Worm (Caenorhabditis elegans) whole organism, L1 larva: ENCODE results near the gene F41D9.2.

Experiments
- aly-2 ChIP-seq: fragments of 150-350 bp; optimal IDR thresholded peaks from 2 replicates; lab custom pipeline; 2014; ENCODE audit warnings: missing biosample characterization, missing genetic modification characterization
- ceh-82 ChIP-seq, 3 experiments: fragments of 150-350 bp in 1 of 3; sonication (generic microtip) in 2 of 3; optimal IDR thresholded peaks; 2 replicates each; lab custom pipeline; 2014 to 2017; ENCODE audit warnings: missing biosample characterization in 3 of 3, missing genetic modification characterization in 3 of 3
- dsc-1 ChIP-seq: sonication (generic microtip); optimal IDR thresholded peaks from 2 replicates; lab custom pipeline; 2016; ENCODE audit warnings: mild to moderate bottlenecking, missing genetic modification characterization, missing compliant biosample characterization
- egl-27 ChIP-seq, 2 experiments: fragments of 150-350 bp in 1 of 2; sonication (generic microtip); optimal IDR thresholded peaks; 3 replicates each; lab custom pipeline; 2017 to 2018; ENCODE audit warnings: missing biosample characterization in 2 of 2, missing genetic modification characterization in 2 of 2, missing genetic modification reagents in 2 of 2
- mdl-1 ChIP-seq, 2 experiments: fragments of 150-350 bp; optimal IDR thresholded peaks; 2 replicates each; lab custom pipeline; 2014 to 2017; ENCODE audit warnings: missing biosample characterization in 2 of 2, missing genetic modification characterization in 2 of 2, inconsistent platforms in 1 of 2
- mep-1 ChIP-seq: fragments of 150-350 bp; optimal IDR thresholded peaks from 2 replicates; lab custom pipeline; 2014; ENCODE audit warnings: missing biosample characterization, missing genetic modification characterization
- nhr-28 ChIP-seq: fragments of 150-350 bp; optimal IDR thresholded peaks from 2 replicates; lab custom pipeline; 2014; ENCODE audit warnings: missing biosample characterization, missing genetic modification characterization
- pag-3 ChIP-seq: sonication (generic microtip); optimal IDR thresholded peaks from 2 replicates; lab custom pipeline; 2017; ENCODE audit warnings: missing genetic modification characterization, mild to moderate bottlenecking, missing compliant biosample characterization, antibody characterized with exemption, borderline replicate concordance; ENCODE audit not compliant: insufficient read depth
- pax-3 ChIP-seq: fragments of 200-800 bp; sonication (Bioruptor generic); optimal IDR thresholded peaks from 2 replicates; lab custom pipeline; 2018; ENCODE audit warnings: mild to moderate bottlenecking, missing genetic modification characterization, moderate library complexity, missing compliant biosample characterization
- sox-4 ChIP-seq: sonication (generic microtip); optimal IDR thresholded peaks from 2 replicates; lab custom pipeline; 2016; ENCODE audit warnings: missing genetic modification characterization, missing compliant biosample characterization

- TF ChIP-seq aly-2 (tag; lab: Kevin White, UChicago) (no peak), sox-4 (tag; lab: Kevin White, UChicago) (no peak), pax-3 (tag; lab: Kevin White, UChicago) (no peak), dsc-1 (tag; lab: Kevin White, UChicago) (peak; percentile 17), egl-27 (tag; optimal IDR thresholded peaks at IDR 0.05; lab: Kevin White, UChicago) (no peak), pag-3 (tag; lab: Kevin White, UChicago) (no peak), nhr-28 (no peak), ceh-82 (tag; optimal IDR thresholded peaks at IDR 0.05; lab: Kevin White, UChicago) (peak in 2 of 3 experiments; percentile 26 to 70), mdl-1 (tag; optimal IDR thresholded peaks at IDR 0.05; lab: Kevin White, UChicago) (peak in 1 of 2 experiments; percentile 44), mep-1 (peak; percentile 63)
These were observed 37.3 kb upstream of the F41D9.2 start, which contains the start of gene tag-123 for ce11 chrX:8422020-8422419.
